Fruit fly (Drosophila melanogaster): ENCODE results near the gene CG8745.

The CG8745 gene

dm6 chr3L:13866270-13866669 lies 435 bp downstream of the CG8745 start:
- TF ChIP-seq ftz-f1 (GFP tag; optimal IDR thresholded peaks at IDR 0.05): peak; percentile 88
- TF ChIP-seq CG9609 (GFP tag; optimal IDR thresholded peaks at IDR 0.05): no peak
- TF ChIP-seq Rx (GFP tag; IDR thresholded peaks at IDR 0.05): no peak
- peak; percentile 48 for TF ChIP-seq Ets65A (GFP tag)
- TF ChIP-seq ERR (GFP tag; optimal IDR thresholded peaks at IDR 0.05): peak; percentile 64
- TF ChIP-seq Doc2 (GFP tag; IDR thresholded peaks at IDR 0.05): no peak
- no peak for TF ChIP-seq Atf3 (GFP tag; optimal IDR thresholded peaks at IDR 0.05)
- TF ChIP-seq CG6175 (GFP tag; IDR thresholded peaks at IDR 0.05): no peak
- no peak for TF ChIP-seq corto (GFP tag; optimal IDR thresholded peaks at IDR 0.05)
- TF ChIP-seq CG9727 (GFP tag; optimal IDR thresholded peaks at IDR 0.05): no peak
- no peak for TF ChIP-seq pita (GFP tag; optimal IDR thresholded peaks at IDR 0.05)
- no peak for TF ChIP-seq CG8290 (GFP tag; optimal IDR thresholded peaks at IDR 0.05)
- TF ChIP-seq CG8290 (tag; optimal IDR thresholded peaks at IDR 0.05): no peak
- TF ChIP-seq Ravus (GFP tag; IDR thresholded peaks at IDR 0.05): no peak
- TF ChIP-seq lilli (GFP tag; optimal IDR thresholded peaks at IDR 0.05): peak; percentile 4
- TF ChIP-seq CG10979 (tag; optimal IDR thresholded peaks at IDR 0.05): no peak
- peak; percentile 5 for TF ChIP-seq cwo (GFP tag; optimal IDR thresholded peaks at IDR 0.05)
- TF ChIP-seq Eip74EF (GFP tag; optimal IDR thresholded peaks at IDR 0.05): no peak
- TF ChIP-seq CG6689 (GFP tag; IDR thresholded peaks at IDR 0.05): no peak
- no peak for TF ChIP-seq dati (GFP tag; IDR thresholded peaks at IDR 0.05)
- TF ChIP-seq aop (GFP tag; IDR thresholded peaks at IDR 0.05): no peak
- TF ChIP-seq dimm (GFP tag; IDR thresholded peaks at IDR 0.05): no peak
- no peak for TF ChIP-seq crp (GFP tag; optimal IDR thresholded peaks at IDR 0.05)
- no peak for TF ChIP-seq CG12155 (GFP tag; optimal IDR thresholded peaks at IDR 0.05)
- TF ChIP-seq fd102C (GFP tag; optimal IDR thresholded peaks at IDR 0.05): no peak
- no peak for TF ChIP-seq CG1792 (GFP tag; optimal IDR thresholded peaks at IDR 0.05)
- peak; percentile 55 for TF ChIP-seq sens (GFP tag)
- no peak for TF ChIP-seq salm (tag; optimal IDR thresholded peaks at IDR 0.05)
- TF ChIP-seq Dref (GFP tag; IDR thresholded peaks at IDR 0.05): 0 out of 2 replicates have a peak, but pooled peaks have one; percentile 16
- TF ChIP-seq CG7556 (GFP tag; optimal IDR thresholded peaks at IDR 0.05): no peak
- no peak for TF ChIP-seq CG6791 (GFP tag; IDR thresholded peaks at IDR 0.05; ENCODE audit: partially characterized antibody)
- TF ChIP-seq sna (GFP tag; IDR thresholded peaks at IDR 0.05; ENCODE audit: partially characterized antibody): 0 out of 2 replicates have a peak, but pooled peaks have one; percentile 7
- no peak for TF ChIP-seq CoRest (tag; optimal IDR thresholded peaks at IDR 0.05)
- TF ChIP-seq Xrp1 (GFP tag; IDR thresholded peaks at IDR 0.05): no peak
- no peak for TF ChIP-seq CTCF (GFP tag; optimal IDR thresholded peaks at IDR 0.05)
- TF ChIP-seq CG18619 (GFP tag; optimal IDR thresholded peaks at IDR 0.05): no peak

dm6 chr3L:13865484-13865883 lies 1.2 kb downstream of the CG8745 start:
- peak; percentile 80 for TF ChIP-seq gcm (GFP tag; optimal IDR thresholded peaks at IDR 0.05)
- peak; percentile 77 for TF ChIP-seq sqz (GFP tag; optimal IDR thresholded peaks at IDR 0.05)
- no peak for TF ChIP-seq gfzf (GFP tag; optimal IDR thresholded peaks at IDR 0.05)
- TF ChIP-seq az2 (GFP tag; optimal IDR thresholded peaks at IDR 0.05): peak; percentile 35
- TF ChIP-seq tio (GFP tag; optimal IDR thresholded peaks at IDR 0.05): no peak
- TF ChIP-seq ash1 (GFP tag; optimal IDR thresholded peaks at IDR 0.05): no peak
- TF ChIP-seq nmo (GFP tag; optimal IDR thresholded peaks at IDR 0.05): no peak
- TF ChIP-seq Aef1 (GFP tag; IDR thresholded peaks at IDR 0.05): no peak
- peak; percentile 58; the same call in 1 of the 2 replicates for TF ChIP-seq Awh (GFP tag; IDR thresholded peaks at IDR 0.05)
- TF ChIP-seq CG4360 (GFP tag; IDR thresholded peaks at IDR 0.05): peak; percentile 45; the same call in 1 of the 2 replicates
- no peak for TF ChIP-seq CG34376 (GFP tag; optimal IDR thresholded peaks at IDR 0.05)
- peak; percentile 59 for TF ChIP-seq CG15011 (GFP tag; optimal IDR thresholded peaks at IDR 0.05)
- peak; percentile 59 for TF ChIP-seq Jarid2 (GFP tag; optimal IDR thresholded peaks at IDR 0.05)
- TF ChIP-seq Deaf1 (tag; optimal IDR thresholded peaks at IDR 0.05): peak; percentile 2
- peak; percentile 92 for TF ChIP-seq fd64A (GFP tag; optimal IDR thresholded peaks at IDR 0.05)
- no peak for TF ChIP-seq Drgx (GFP tag; IDR thresholded peaks at IDR 0.05)
- peak; percentile 61 for TF ChIP-seq CG5180 (GFP tag; optimal IDR thresholded peaks at IDR 0.05)
- TF ChIP-seq CG6272 (GFP tag; IDR thresholded peaks at IDR 0.05): no peak
- TF ChIP-seq Dbx (GFP tag; IDR thresholded peaks at IDR 0.05): no peak
- no peak for TF ChIP-seq crp (GFP tag; optimal IDR thresholded peaks at IDR 0.05)

Measured in whole organism, embryonic.